Fruit fly (Drosophila melanogaster) whole organism, prepupa: Measurements from ENCODE around the gene NT1.
A peak's percentile ranks its signal among the peaks of the same experiment; 100 is the strongest.

ENCODE experiments used
- CG16779 ChIP-seq: fragments of 200-800 bp; sonication (Bioruptor generic); optimal IDR thresholded peaks from 3 replicates; lab custom pipeline; 2017; ENCODE audit warnings: missing biosample characterization, mild to moderate bottlenecking, missing genetic modification characterization
- CG32006 ChIP-seq: fragments of 200-800 bp; sonication (Bioruptor generic); optimal IDR thresholded peaks from 3 replicates; lab custom pipeline; 2017; ENCODE audit warnings: missing biosample characterization, mild to moderate bottlenecking, missing genetic modification characterization
- CG34406 ChIP-seq: fragments of 200-800 bp; sonication (Bioruptor generic); optimal IDR thresholded peaks from 3 replicates; lab custom pipeline; 2016; ENCODE audit warnings: missing biosample characterization, missing genetic modification characterization
- CG6854 ChIP-seq: fragments of 200-800 bp; sonication (Bioruptor generic); optimal IDR thresholded peaks from 2 replicates; lab custom pipeline; 2017; ENCODE audit warnings: missing biosample characterization, mild to moderate bottlenecking, missing genetic modification characterization
- CG8119 ChIP-seq: fragments of 200-800 bp; sonication (Bioruptor generic); IDR thresholded peaks from 3 replicates; pipeline ENCODE4 v1.3.6; 2022; ENCODE audit warnings: missing biosample characterization, missing genetic modification characterization
- Eip75B ChIP-seq: fragments of 200-800 bp; sonication (Bioruptor generic); optimal IDR thresholded peaks from 3 replicates; lab custom pipeline; 2016; ENCODE audit warnings: missing biosample characterization, missing genetic modification characterization
- Eip93F ChIP-seq: fragments of 200-800 bp; sonication (Bioruptor generic); optimal IDR thresholded peaks from 2 replicates; lab custom pipeline; 2016; ENCODE audit warnings: missing biosample characterization, mild to moderate bottlenecking, missing genetic modification characterization
- Hr39 ChIP-seq: fragments of 200-800 bp; sonication (Bioruptor generic); optimal IDR thresholded peaks from 2 replicates; lab custom pipeline; 2016; ENCODE audit warnings: missing biosample characterization, missing genetic modification characterization
- Sox14 ChIP-seq: fragments of 200-800 bp; sonication (Bioruptor generic); optimal IDR thresholded peaks from 3 replicates; lab custom pipeline; 2016; ENCODE audit warnings: missing biosample characterization, missing genetic modification characterization
- achi ChIP-seq: fragments of 200-800 bp; sonication (Bioruptor generic); optimal IDR thresholded peaks from 3 replicates; lab custom pipeline; 2016; ENCODE audit warnings: missing biosample characterization, missing genetic modification characterization
- net ChIP-seq: fragments of 200-800 bp; sonication (Bioruptor generic); optimal IDR thresholded peaks from 3 replicates; lab custom pipeline; 2016; ENCODE audit warnings: missing biosample characterization, missing genetic modification characterization

dm6 chr3L:4543807-4544197, 35.6 kb upstream of the NT1 start:
- TF ChIP-seq CG6854 (GFP tag; lab: Kevin White, UChicago) (no peak), CG34406 (no peak), Sox14 (GFP tag; lab: Kevin White, UChicago) (no peak), CG16779 (tag; lab: Kevin White, UChicago) (no peak), Hr39 (GFP tag; lab: Kevin White, UChicago) (no peak), CG32006 (GFP tag; lab: Kevin White, UChicago) (no peak), Eip93F (peak; percentile 1), Eip75B (GFP tag; lab: Kevin White, UChicago) (no peak), achi (no peak), CG8119 (no peak), net (GFP tag; lab: Kevin White, UChicago) (no peak)
